Worm (Caenorhabditis elegans): ENCODE measurements around the gene F44D12.10.

DNA sequence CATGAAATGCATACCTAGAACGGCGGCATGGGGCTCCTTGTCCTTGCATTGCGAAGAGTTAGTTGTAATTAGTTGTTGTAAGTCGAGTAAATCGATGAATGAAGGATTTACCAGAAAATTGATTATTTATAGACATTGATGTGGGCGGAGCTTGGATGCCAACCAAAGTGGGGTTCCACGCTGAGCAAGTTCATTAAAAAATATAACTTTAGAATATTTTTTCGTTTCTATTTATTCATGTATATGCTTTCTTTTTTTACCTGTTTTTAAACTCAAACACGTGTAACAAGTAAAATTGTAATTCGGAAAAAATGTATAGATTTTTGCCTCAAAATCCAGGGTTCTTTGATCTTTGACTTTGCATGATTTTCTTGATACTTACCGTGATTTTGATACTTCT lies 9.3 kb downstream of the F44D12.10 start, which contains the start of gene gipc-2:
- no peak for TF ChIP-seq pha-4 (tag; optimal IDR thresholded peaks at IDR 0.05)
- no peak for TF ChIP-seq ama-1 (optimal IDR thresholded peaks at IDR 0.05)
- no peak for TF ChIP-seq nhr-232 (tag; optimal IDR thresholded peaks at IDR 0.05)
- TF ChIP-seq ceh-34 (tag; optimal IDR thresholded peaks at IDR 0.05): no peak
- TF ChIP-seq eyg-1 (tag; optimal IDR thresholded peaks at IDR 0.05): no peak
- no peak for TF ChIP-seq lim-6 (tag; optimal IDR thresholded peaks at IDR 0.05)
- no peak for TF ChIP-seq ceh-19 (GFP tag; optimal IDR thresholded peaks at IDR 0.05)
- TF ChIP-seq fkh-6 (tag; optimal IDR thresholded peaks at IDR 0.05): no peak
- no peak for TF ChIP-seq F13H6.1 (tag; optimal IDR thresholded peaks at IDR 0.05)
- TF ChIP-seq unc-86 (tag; optimal IDR thresholded peaks at IDR 0.05): no peak
- no peak for TF ChIP-seq C08G9.2 (tag; optimal IDR thresholded peaks at IDR 0.05)
- no peak for TF ChIP-seq nfya-1 (tag; optimal IDR thresholded peaks at IDR 0.05)
